Worm (Caenorhabditis elegans) whole organism, midembryonic: ENCODE data around the gene C27A7.9.

Experiments used
- cog-1 ChIP-seq: sonication (generic microtip); optimal IDR thresholded peaks from 2 replicates; lab custom pipeline; 2016; ENCODE audit warnings: missing genetic modification characterization, missing compliant biosample characterization
- flt-1 ChIP-seq: fragments of 200-800 bp; sonication (Bioruptor generic); IDR thresholded peaks from 2 replicates; pipeline ENCODE4 v1.3.6; 2022; ENCODE audit warnings: missing genetic modification characterization, missing compliant biosample characterization
- ztf-23 ChIP-seq: fragments of 200-800 bp; sonication (Bioruptor generic); IDR thresholded peaks from 2 replicates; pipeline ENCODE4 v1.3.6; 2022; ENCODE audit warnings: missing genetic modification reagents, missing genetic modification characterization, missing compliant biosample characterization

- TF ChIP-seq flt-1 (GFP tag; lab: Robert Waterston, UW): no peak
- TF ChIP-seq ztf-23 (GFP tag; lab: Robert Waterston, UW): no peak
- TF ChIP-seq cog-1 (tag; lab: Kevin White, UChicago): no peak
These were observed 41.4 kb upstream of the C27A7.9 start, which contains the start of gene ZK836.3 for ce11 chrV:12195845-12196244.
